Fruit fly (Drosophila melanogaster): ENCODE data around the gene Cpr72Ea.

- no peak for TF ChIP-seq Mnt (GFP tag; optimal IDR thresholded peaks at IDR 0.05)
- no peak for TF ChIP-seq CG14711 (tag; optimal IDR thresholded peaks at IDR 0.05)
- TF ChIP-seq pad (GFP tag; optimal IDR thresholded peaks at IDR 0.05), result no peak
- TF ChIP-seq CG1620 (GFP tag; optimal IDR thresholded peaks at IDR 0.05), result no peak
- no peak for TF ChIP-seq Clk (GFP tag; optimal IDR thresholded peaks at IDR 0.05)
- no peak for TF ChIP-seq bab1 (GFP tag; optimal IDR thresholded peaks at IDR 0.05)
- no peak for TF ChIP-seq CG11617 (GFP tag; optimal IDR thresholded peaks at IDR 0.05)
- TF ChIP-seq ovo (GFP tag; optimal IDR thresholded peaks at IDR 0.05), result no peak
- TF ChIP-seq CG12768 (GFP tag; optimal IDR thresholded peaks at IDR 0.05), result no peak
Measured at dm6 chr3L:16333013-16333412, 29.4 kb upstream of the Cpr72Ea start, which contains the start of gene CG13056.

Measured in whole organism, adult.